Fruit fly (Drosophila melanogaster) whole organism, embryonic: ENCODE measurements around the gene Srp19.
A peak's percentile ranks its signal among the peaks of the same experiment; 100 is the strongest.

Experiments
- Abd-B ChIP-seq: fragments of 200-800 bp; sonication (Bioruptor generic); optimal IDR thresholded peaks from 2 replicates; lab custom pipeline; 2018; ENCODE audit warnings: missing biosample characterization, mild to moderate bottlenecking, missing genetic modification characterization, moderate library complexity
- Atf-2 ChIP-seq: fragments of 200-800 bp; sonication (Bioruptor generic); optimal IDR thresholded peaks from 2 replicates; lab custom pipeline; 2016; ENCODE audit warnings: missing biosample characterization, missing genetic modification characterization
- Atf6 ChIP-seq: fragments of 200-800 bp; sonication (Bioruptor generic); IDR thresholded peaks from 2 replicates; pipeline ENCODE4 v1.3.6; 2022; ENCODE audit warnings: missing biosample characterization, missing genetic modification characterization
- BtbVII ChIP-seq: fragments of 200-800 bp; sonication (Bioruptor generic); optimal IDR thresholded peaks from 3 replicates; lab custom pipeline; 2017; ENCODE audit warnings: missing biosample characterization, mild to moderate bottlenecking, missing genetic modification characterization
- CG12299 ChIP-seq: fragments of 200-800 bp; sonication (Bioruptor generic); optimal IDR thresholded peaks from 2 replicates; lab custom pipeline; 2018; ENCODE audit warnings: missing biosample characterization, mild to moderate bottlenecking, missing genetic modification characterization
- CG13123 ChIP-seq: fragments of 200-800 bp; sonication (Bioruptor generic); optimal IDR thresholded peaks from 2 replicates; lab custom pipeline; 2016; ENCODE audit warnings: missing biosample characterization, missing genetic modification characterization
- CG13624 ChIP-seq: fragments of 200-800 bp; sonication (Bioruptor generic); optimal IDR thresholded peaks from 2 replicates; lab custom pipeline; 2016; ENCODE audit warnings: missing biosample characterization, missing genetic modification characterization
- CG15514 ChIP-seq: fragments of 200-800 bp; sonication (Bioruptor generic); optimal IDR thresholded peaks from 3 replicates; lab custom pipeline; 2017; ENCODE audit warnings: missing biosample characterization, missing genetic modification characterization, mild to moderate bottlenecking, moderate library complexity, missing genetic modification reagents
- CG16813 ChIP-seq: fragments of 200-800 bp; sonication (Bioruptor generic); IDR thresholded peaks from 3 replicates; pipeline ENCODE4 v1.3.6; 2022; ENCODE audit warnings: missing biosample characterization, missing genetic modification characterization; ENCODE audit not compliant: partially characterized antibody
- CG1792 ChIP-seq: fragments of 200-800 bp; sonication (Bioruptor generic); optimal IDR thresholded peaks from 2 replicates; lab custom pipeline; 2016; ENCODE audit warnings: missing biosample characterization, missing genetic modification characterization
- CG18619 ChIP-seq: fragments of 200-800 bp; sonication (Bioruptor generic); optimal IDR thresholded peaks from 3 replicates; lab custom pipeline; 2017; ENCODE audit warnings: missing biosample characterization, mild to moderate bottlenecking, missing genetic modification characterization
- CG2202 ChIP-seq: fragments of 200-800 bp; sonication (Bioruptor generic); optimal IDR thresholded peaks from 2 replicates; lab custom pipeline; 2018; ENCODE audit warnings: missing biosample characterization, mild to moderate bottlenecking, missing genetic modification characterization
- CG2678 ChIP-seq: fragments of 200-800 bp; sonication (Bioruptor generic); optimal IDR thresholded peaks from 3 replicates; lab custom pipeline; 2019; ENCODE audit warnings: missing biosample characterization, mild to moderate bottlenecking, missing genetic modification characterization, moderate library complexity
- CG30403 ChIP-seq: fragments of 200-800 bp; sonication (Bioruptor generic); optimal IDR thresholded peaks from 3 replicates; lab custom pipeline; 2016; ENCODE audit warnings: missing biosample characterization, missing genetic modification characterization
- CG3407 ChIP-seq: fragments of 200-800 bp; sonication (Bioruptor generic); optimal IDR thresholded peaks from 2 replicates; lab custom pipeline; 2018; ENCODE audit warnings: missing biosample characterization, mild to moderate bottlenecking, missing genetic modification characterization
- CG3847 ChIP-seq: fragments of 200-800 bp; sonication (Bioruptor generic); IDR thresholded peaks from 2 replicates; pipeline ENCODE4 v1.3.6; 2022; ENCODE audit warnings: missing biosample characterization, missing genetic modification characterization
- CG3995 ChIP-seq: fragments of 200-800 bp; sonication (Bioruptor generic); optimal IDR thresholded peaks from 3 replicates; lab custom pipeline; 2016; ENCODE audit warnings: missing biosample characterization, missing genetic modification characterization
- CG4282 ChIP-seq: fragments of 200-800 bp; sonication (Bioruptor generic); optimal IDR thresholded peaks from 2 replicates; lab custom pipeline; 2016; ENCODE audit warnings: missing biosample characterization, missing genetic modification characterization
- CG5180 ChIP-seq: fragments of 200-800 bp; sonication (Bioruptor generic); optimal IDR thresholded peaks from 3 replicates; lab custom pipeline; 2017; ENCODE audit warnings: missing biosample characterization, missing genetic modification characterization, mild to moderate bottlenecking, moderate library complexity, missing genetic modification reagents
- CG6765 ChIP-seq: fragments of 200-800 bp; sonication (Bioruptor generic); optimal IDR thresholded peaks from 3 replicates; lab custom pipeline; 2017; ENCODE audit warnings: missing biosample characterization, mild to moderate bottlenecking, missing genetic modification characterization
- CG7357 ChIP-seq: fragments of 200-800 bp; sonication (Bioruptor generic); IDR thresholded peaks from 3 replicates; pipeline ENCODE4 v1.3.6; 2022; ENCODE audit warnings: missing biosample characterization, missing genetic modification characterization
- CG9932 ChIP-seq: fragments of 200-800 bp; sonication (Bioruptor generic); IDR thresholded peaks from 2 replicates; pipeline ENCODE4 v1.3.6; 2022; ENCODE audit warnings: missing biosample characterization, missing genetic modification characterization
- Camta ChIP-seq: fragments of 200-800 bp; sonication (Bioruptor generic); optimal IDR thresholded peaks from 2 replicates; lab custom pipeline; 2016; ENCODE audit warnings: missing biosample characterization, missing genetic modification characterization
- Doc2 ChIP-seq: fragments of 200-800 bp; sonication (Bioruptor generic); IDR thresholded peaks from 2 replicates; pipeline ENCODE4 v1.3.6; 2022; ENCODE audit warnings: missing biosample characterization, missing genetic modification characterization
- Gsc ChIP-seq: fragments of 200-800 bp; sonication (Bioruptor generic); IDR thresholded peaks from 2 replicates; pipeline ENCODE4 v1.3.6; 2022; ENCODE audit warnings: missing biosample characterization, missing genetic modification characterization
- H15 ChIP-seq: fragments of 200-800 bp; sonication (Bioruptor generic); IDR thresholded peaks from 3 replicates; pipeline ENCODE4 v1.3.6; 2022; ENCODE audit warnings: missing biosample characterization, missing genetic modification characterization
- HLH4C ChIP-seq: fragments of 200-800 bp; sonication (Bioruptor generic); IDR thresholded peaks from 3 replicates; pipeline ENCODE4 v1.3.6; 2022; ENCODE audit warnings: missing biosample characterization, missing genetic modification characterization; ENCODE audit not compliant: partially characterized antibody
- Hmr ChIP-seq: fragments of 200-800 bp; sonication (Bioruptor generic); optimal IDR thresholded peaks from 3 replicates; lab custom pipeline; 2017; ENCODE audit warnings: mild to moderate bottlenecking, missing biosample characterization, missing genetic modification reagents, missing genetic modification characterization
- Hr51 ChIP-seq, 2 experiments: fragments of 200-800 bp; sonication (Bioruptor generic); optimal IDR thresholded peaks; 2 replicates in 1 of 2; 3 replicates in 1 of 2; lab custom pipeline; 2016 to 2018; ENCODE audit warnings: missing biosample characterization in 2 of 2, missing genetic modification characterization in 2 of 2, mild to moderate bottlenecking in 1 of 2, moderate library complexity in 1 of 2
- Mad ChIP-seq: fragments of 200-800 bp; sonication (Bioruptor generic); optimal IDR thresholded peaks from 2 replicates; lab custom pipeline; 2016; ENCODE audit warnings: missing biosample characterization, missing genetic modification characterization
- Mes4 ChIP-seq: fragments of 200-800 bp; sonication (Bioruptor generic); optimal IDR thresholded peaks from 2 replicates; lab custom pipeline; 2016; ENCODE audit warnings: missing biosample characterization, missing genetic modification characterization
- Oli ChIP-seq: fragments of 200-800 bp; sonication (Bioruptor generic); optimal IDR thresholded peaks from 2 replicates; lab custom pipeline; 2018; ENCODE audit warnings: missing biosample characterization, mild to moderate bottlenecking, missing genetic modification characterization, moderate library complexity
- Rx ChIP-seq: fragments of 200-800 bp; sonication (Bioruptor generic); IDR thresholded peaks from 2 replicates; pipeline ENCODE4 v1.3.6; 2022; ENCODE audit warnings: missing biosample characterization, missing genetic modification characterization
- Side ChIP-seq: fragments of 200-800 bp; sonication (Bioruptor generic); optimal IDR thresholded peaks from 2 replicates; lab custom pipeline; 2016; ENCODE audit warnings: missing biosample characterization, missing genetic modification characterization
- Six4 ChIP-seq: fragments of 200-800 bp; sonication (Bioruptor generic); optimal IDR thresholded peaks from 2 replicates; lab custom pipeline; 2016; ENCODE audit warnings: missing biosample characterization, missing genetic modification characterization
- Trl ChIP-seq, 3 experiments: fragments of >200 bp in 2 of 3; fragments of 200-800 bp in 1 of 3; sonication (Bioruptor generic) in 1 of 3; optimal IDR thresholded peaks; 2 replicates in 1 of 3; 3 replicates in 2 of 3; lab custom pipeline; 2016 to 2017; ENCODE audit warnings: missing biosample characterization in 1 of 3, missing genetic modification characterization in 1 of 3
- az2 ChIP-seq: fragments of 200-800 bp; sonication (Bioruptor generic); optimal IDR thresholded peaks from 3 replicates; lab custom pipeline; 2016; ENCODE audit warnings: missing biosample characterization, missing genetic modification characterization
- crp ChIP-seq, 2 experiments: fragments of 200-800 bp; sonication (Bioruptor generic); optimal IDR thresholded peaks; 2 replicates in 1 of 2; 3 replicates in 1 of 2; lab custom pipeline; 2017; ENCODE audit warnings: missing biosample characterization in 2 of 2, missing genetic modification characterization in 2 of 2, mild to moderate bottlenecking in 1 of 2, moderate library complexity in 1 of 2
- fd64A ChIP-seq: fragments of 200-800 bp; sonication (Bioruptor generic); optimal IDR thresholded peaks from 3 replicates; lab custom pipeline; 2018; ENCODE audit warnings: missing biosample characterization, mild to moderate bottlenecking, missing genetic modification characterization
- knrl ChIP-seq: fragments of 200-800 bp; sonication (Bioruptor generic); IDR thresholded peaks from 3 replicates; pipeline ENCODE4 v1.3.6; 2022; ENCODE audit warnings: missing biosample characterization, missing genetic modification characterization; ENCODE audit not compliant: partially characterized antibody
- luna ChIP-seq: fragments of 200-800 bp; sonication (Bioruptor generic); optimal IDR thresholded peaks from 2 replicates; lab custom pipeline; 2016; ENCODE audit warnings: missing biosample characterization, missing genetic modification characterization
- nmo ChIP-seq: fragments of 200-800 bp; sonication (Bioruptor generic); optimal IDR thresholded peaks from 2 replicates; lab custom pipeline; 2018; ENCODE audit warnings: missing biosample characterization, mild to moderate bottlenecking, missing genetic modification characterization, moderate library complexity
- nom ChIP-seq: fragments of 200-800 bp; sonication (Bioruptor generic); optimal IDR thresholded peaks from 2 replicates; lab custom pipeline; 2017; ENCODE audit warnings: missing biosample characterization, missing genetic modification characterization, mild to moderate bottlenecking, moderate library complexity, missing genetic modification reagents
- pb ChIP-seq: fragments of 200-800 bp; sonication (Bioruptor generic); optimal IDR thresholded peaks from 3 replicates; lab custom pipeline; 2016; ENCODE audit warnings: missing biosample characterization, missing genetic modification characterization
- phol ChIP-seq: fragments of 200-800 bp; sonication (Bioruptor generic); optimal IDR thresholded peaks from 3 replicates; lab custom pipeline; 2018; ENCODE audit warnings: missing biosample characterization, mild to moderate bottlenecking, missing genetic modification characterization, moderate library complexity
- tna ChIP-seq: fragments of 200-800 bp; sonication (Bioruptor generic); IDR thresholded peaks from 2 replicates; pipeline ENCODE4 v1.3.6; 2022; ENCODE audit warnings: missing biosample characterization, missing genetic modification characterization; ENCODE audit not compliant: partially characterized antibody
- unpg ChIP-seq: fragments of 200-800 bp; sonication (Bioruptor generic); optimal IDR thresholded peaks from 3 replicates; lab custom pipeline; 2018; ENCODE audit warnings: missing biosample characterization, mild to moderate bottlenecking, missing genetic modification characterization, moderate library complexity
- usp ChIP-seq: fragments of >200 bp; optimal IDR thresholded peaks from 2 replicates; lab custom pipeline; 2017; ENCODE audit warnings: missing biosample characterization, missing genetic modification characterization

Gene Srp19

DNA sequence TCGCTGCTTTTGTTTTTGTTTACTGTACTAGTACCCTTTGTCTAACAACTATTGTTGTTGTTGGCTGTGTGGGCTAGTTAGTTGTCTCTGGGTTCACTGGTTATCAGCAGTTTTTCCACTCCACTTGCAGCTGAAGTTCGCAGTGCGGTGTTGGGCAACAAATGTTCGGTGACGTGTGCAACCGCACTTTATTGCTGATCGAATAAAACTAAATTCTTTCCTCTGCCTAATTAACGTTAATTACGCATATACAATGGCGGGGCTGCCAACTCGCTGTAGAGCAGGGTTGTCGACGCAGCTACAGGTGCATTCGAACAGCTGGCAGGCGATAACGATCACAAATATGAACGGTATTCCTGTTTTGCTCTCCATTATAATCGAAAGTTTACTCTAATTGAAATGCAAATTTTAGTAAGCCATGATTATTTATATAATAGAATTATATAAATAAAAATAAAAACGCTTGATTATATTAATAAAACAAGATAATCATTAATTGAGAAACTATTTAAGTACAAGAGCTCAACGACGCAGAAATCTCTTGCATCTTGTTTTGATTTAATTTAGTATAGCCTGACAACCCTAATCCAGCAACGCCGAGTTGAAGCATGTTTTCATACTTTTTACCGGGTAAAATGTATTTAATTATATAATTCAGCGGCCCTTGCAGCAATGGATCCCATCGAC lies 19.1 kb downstream of the Srp19 start, which contains the start of the genes mrva, CG42307 and mus312 (continued):
- TF ChIP-seq Hr51 (GFP tag; optimal IDR thresholded peaks at IDR 0.05; lab: Kevin White, UChicago), result peak in 1 of 2 experiments; percentile 54
- peak; percentile 84 for TF ChIP-seq CG30403 (GFP tag; lab: Kevin White, UChicago)
- no peak for TF ChIP-seq Mes4 (GFP tag; lab: Kevin White, UChicago)
- peak; percentile 89 for TF ChIP-seq phol
- 0 out of 2 replicates have a peak, but pooled peaks have one; percentile 31 for TF ChIP-seq Gsc (GFP tag; lab: Robert Waterston, UW)
- peak; percentile 26 for TF ChIP-seq Atf-2
- no peak for TF ChIP-seq usp (GFP tag; lab: Kevin White, UChicago)
- peak; percentile 24 for TF ChIP-seq pb (GFP tag; lab: Kevin White, UChicago)
- peak; percentile 93 for TF ChIP-seq CG3847 (GFP tag; lab: Robert Waterston, UW)
- TF ChIP-seq az2 (GFP tag; lab: Kevin White, UChicago), result peak; percentile 88
- no peak for TF ChIP-seq Hmr (GFP tag; lab: Kevin White, UChicago)
- peak; percentile 28 for TF ChIP-seq CG1792 (GFP tag; lab: Kevin White, UChicago)
- TF ChIP-seq BtbVII (GFP tag; lab: Kevin White, UChicago), result peak; percentile 86
- peak; percentile 86 for TF ChIP-seq CG18619
- peak; percentile 89 for TF ChIP-seq CG6765 (GFP tag; lab: Kevin White, UChicago)
- peak; percentile 90 for TF ChIP-seq Abd-B (GFP tag; lab: Kevin White, UChicago)
- TF ChIP-seq CG9932 (GFP tag; lab: Robert Waterston, UW), result peak; percentile 92
- TF ChIP-seq nom (GFP tag; lab: Kevin White, UChicago), result peak; percentile 78
- TF ChIP-seq Trl (optimal IDR thresholded peaks at IDR 0.05; lab: Kevin White, UChicago), result no peak
- peak; percentile 42 for TF ChIP-seq Trl (GFP tag; optimal IDR thresholded peaks at IDR 0.05; lab: Kevin White, UChicago)
- peak; percentile 3; the same call in 1 of the 2 replicates for TF ChIP-seq Rx
- no peak for TF ChIP-seq tna (GFP tag; lab: Robert Waterston, UW)
- 0 out of 3 replicates have a peak, but pooled peaks have one; percentile 21 for TF ChIP-seq knrl
- peak; percentile 79 for TF ChIP-seq CG7357
- TF ChIP-seq CG3995 (GFP tag; lab: Kevin White, UChicago), result no peak
- TF ChIP-seq CG4282 (GFP tag; lab: Kevin White, UChicago), result no peak
- peak; percentile 50 for TF ChIP-seq Camta (GFP tag; lab: Kevin White, UChicago)
- peak; percentile 80 for TF ChIP-seq nmo (GFP tag; lab: Kevin White, UChicago)
- TF ChIP-seq CG12299, result peak; percentile 92
- TF ChIP-seq HLH4C, result peak; percentile 32; the same call in 1 of the 3 replicates
- TF ChIP-seq CG16813 (GFP tag; lab: Robert Waterston, UW), result no peak
- TF ChIP-seq CG5180 (GFP tag; lab: Kevin White, UChicago), result no peak
- no peak for TF ChIP-seq Doc2 (GFP tag; lab: Robert Waterston, UW)
- peak; percentile 89 for TF ChIP-seq CG13624 (GFP tag; lab: Kevin White, UChicago)
- no peak for TF ChIP-seq CG3407 (GFP tag; lab: Kevin White, UChicago)
- peak; percentile 66 for TF ChIP-seq CG2202 (tag; lab: Kevin White, UChicago)
- no peak for TF ChIP-seq luna
- TF ChIP-seq Oli (tag; lab: Kevin White, UChicago), result peak; percentile 89
- no peak for TF ChIP-seq CG2678
- TF ChIP-seq Mad (GFP tag; lab: Kevin White, UChicago), result peak; percentile 41
- TF ChIP-seq Side (GFP tag; lab: Kevin White, UChicago), result peak; percentile 30
- peak; percentile 80 for TF ChIP-seq CG15514 (GFP tag; lab: Kevin White, UChicago)
- TF ChIP-seq Atf6 (GFP tag; lab: Robert Waterston, UW), result peak; percentile 69
- TF ChIP-seq crp (GFP tag; optimal IDR thresholded peaks at IDR 0.05; lab: Kevin White, UChicago), result peak; percentile 82 to 96
- TF ChIP-seq CG13123, result peak; percentile 74
- TF ChIP-seq unpg (GFP tag; lab: Kevin White, UChicago), result peak; percentile 94
- peak; percentile 14 for TF ChIP-seq fd64A
- peak; percentile 77 for TF ChIP-seq Six4
- TF ChIP-seq H15, result peak; percentile 77
